Worm (Caenorhabditis elegans): ENCODE data around the gene srh-88.

Gene srh-88

ce11 chrV:2964786-2965185, at the start of gene srh-88:
Gene srh-88 (minus strand): TSS chrV:2964886.
- TF ChIP-seq egl-44 (GFP tag; IDR thresholded peaks at IDR 0.05) (no peak), F49E8.2 (tag; optimal IDR thresholded peaks at IDR 0.05; ENCODE audit: insufficient read depth) (no peak), nhr-80 (tag; optimal IDR thresholded peaks at IDR 0.05) (no peak), lsy-27 (tag; optimal IDR thresholded peaks at IDR 0.05; ENCODE audit: borderline replicate concordance, insufficient read depth) (no peak), ekl-4 (GFP tag; IDR thresholded peaks at IDR 0.05) (no peak), ztf-28 (GFP tag; IDR thresholded peaks at IDR 0.05) (no peak), sea-2 (GFP tag; IDR thresholded peaks at IDR 0.05) (no peak), let-526 (GFP tag; IDR thresholded peaks at IDR 0.05) (no peak), madf-3 (GFP tag; IDR thresholded peaks at IDR 0.05) (no peak), nfyb-1 (GFP tag; IDR thresholded peaks at IDR 0.05) (no peak), fkh-3 (tag; optimal IDR thresholded peaks at IDR 0.05) (no peak), rec-8 (tag; optimal IDR thresholded peaks at IDR 0.05) (no peak), C17E4.6 (GFP tag; IDR thresholded peaks at IDR 0.05) (no peak), dpff-1 (tag; optimal IDR thresholded peaks at IDR 0.05) (no peak), lag-1 (GFP tag; IDR thresholded peaks at IDR 0.05) (no peak), lin-35 (GFP tag; optimal IDR thresholded peaks at IDR 0.05) (no peak), Y67H2A.10 (GFP tag; conservative IDR thresholded peaks at IDR 0.05) (no peak), ceh-40 (GFP tag; IDR thresholded peaks at IDR 0.05) (no peak), athp-1 (tag; optimal IDR thresholded peaks at IDR 0.05) (no peak), F55B11.4 (tag; optimal IDR thresholded peaks at IDR 0.05; ENCODE audit: borderline replicate concordance, insufficient read depth) (no peak)

- no peak for TF ChIP-seq B0261.1 (tag; optimal IDR thresholded peaks at IDR 0.05)
- no peak for TF ChIP-seq Y79H2A.3 (GFP tag; conservative IDR thresholded peaks at IDR 0.05)
- TF ChIP-seq ceh-40 (GFP tag; IDR thresholded peaks at IDR 0.05) = no peak
- no peak for TF ChIP-seq egl-18 (GFP tag; IDR thresholded peaks at IDR 0.05)
- TF ChIP-seq rec-8 (tag; optimal IDR thresholded peaks at IDR 0.05) = no peak
- TF ChIP-seq rpc-1 (optimal IDR thresholded peaks at IDR 0.05) = no peak
- no peak for TF ChIP-seq rpc-1 (tag; optimal IDR thresholded peaks at IDR 0.05)
- TF ChIP-seq B0336.3 (GFP tag; IDR thresholded peaks at IDR 0.05) = no peak
- TF ChIP-seq nfya-1 (tag; optimal IDR thresholded peaks at IDR 0.05; ENCODE audit: borderline replicate concordance, insufficient read depth) = no peak
- TF ChIP-seq atf-7 (tag; optimal IDR thresholded peaks at IDR 0.05) = no peak
- TF ChIP-seq akir-1 (GFP tag; optimal IDR thresholded peaks at IDR 0.05) = no peak
- no peak for TF ChIP-seq Y53G8AR.9 (GFP tag; conservative IDR thresholded peaks at IDR 0.05)
- no peak for TF ChIP-seq ceh-100 (GFP tag; IDR thresholded peaks at IDR 0.05)
- no peak for TF ChIP-seq B0019.2 (GFP tag; conservative IDR thresholded peaks at IDR 0.05)
Observed at ce11 chrV:3014185-3014584, 49.5 kb upstream of the srh-88 start, which contains the start of gene K12D9.1. Gene K12D9.1 (plus strand): TSS chrV:3014485.

DNA sequence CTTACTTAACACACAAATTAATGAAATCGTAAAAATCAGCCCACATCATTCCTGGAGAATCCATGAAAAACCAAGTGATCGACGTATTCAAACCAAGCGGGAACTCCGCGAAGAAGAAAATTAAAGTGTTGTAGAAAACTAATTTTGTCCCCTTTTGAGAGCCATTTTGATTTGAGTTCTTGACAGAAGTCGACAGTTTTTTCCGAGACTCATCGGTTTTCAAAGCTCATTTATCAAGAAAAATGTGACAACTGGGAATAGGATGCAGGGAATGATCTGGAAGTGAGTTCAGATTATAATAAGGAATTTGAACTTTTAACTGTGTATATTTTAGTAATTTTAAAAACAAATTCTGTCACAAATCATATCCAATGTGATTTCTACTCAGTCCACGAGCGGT, 46.7 kb upstream of the srh-88 start, which contains the start of gene srw-135:
srw-135 (minus strand) TSS at position 101 of the 400 bp plus-strand sequence.
- TF ChIP-seq efl-1 (GFP tag; optimal IDR thresholded peaks at IDR 0.05) (no peak), tbx-9 (tag; optimal IDR thresholded peaks at IDR 0.05; ENCODE audit: borderline replicate concordance) (no peak), let-607 (tag; optimal IDR thresholded peaks at IDR 0.05) (no peak), lir-1 (GFP tag; conservative IDR thresholded peaks at IDR 0.05) (no peak), somi-1 (GFP tag; optimal IDR thresholded peaks at IDR 0.05) (no peak), mcd-1 (GFP tag; IDR thresholded peaks at IDR 0.05) (no peak), lag-1 (GFP tag; IDR thresholded peaks at IDR 0.05) (no peak), repo-1 (tag; optimal IDR thresholded peaks at IDR 0.05) (no peak), F37B4.10 (GFP tag; IDR thresholded peaks at IDR 0.05) (no peak), B0035.1 (tag; optimal IDR thresholded peaks at IDR 0.05) (no peak), let-526 (GFP tag; IDR thresholded peaks at IDR 0.05) (no peak), B0336.3 (GFP tag; IDR thresholded peaks at IDR 0.05) (no peak), unc-62 (GFP tag; optimal IDR thresholded peaks at IDR 0.05) (no peak), athp-1 (tag; optimal IDR thresholded peaks at IDR 0.05) (no peak), tbp1 (GFP tag; optimal IDR thresholded peaks at IDR 0.05) (no peak), snpc-3.4 (tag; optimal IDR thresholded peaks at IDR 0.05) (no peak)
